Worm (Caenorhabditis elegans) whole organism, early embryonic: ENCODE results near the gene lido-15.

Source experiments
- ets-7 ChIP-seq: sonication (generic microtip); optimal IDR thresholded peaks from 2 replicates; lab custom pipeline; 2016; ENCODE audit warnings: missing genotype, missing genetic modification characterization, missing compliant biosample characterization
- flt-1 ChIP-seq: fragments of 200-800 bp; sonication (Bioruptor generic); IDR thresholded peaks from 2 replicates; pipeline ENCODE4 v1.3.6; 2022; ENCODE audit warnings: missing genetic modification characterization, missing compliant biosample characterization
- scrt-1 ChIP-seq: fragments of 200-800 bp; sonication (Bioruptor generic); IDR thresholded peaks from 2 replicates; pipeline ENCODE4 v1.3.6; 2022; ENCODE audit warnings: missing genetic modification characterization, missing compliant biosample characterization

ce11 chrII:3862053-3862452, 50.0 kb downstream of the lido-15 start:
- TF ChIP-seq scrt-1 (GFP tag; lab: Robert Waterston, UW) = no peak
- no peak for TF ChIP-seq ets-7
- TF ChIP-seq flt-1 = no peak
